Worm (Caenorhabditis elegans) whole organism, mixed stage, embryonic: ENCODE data around the gene cest-5.1.

Experiments
- bed-3 ChIP-seq: fragments of 200-800 bp; sonication (Bioruptor generic); optimal IDR thresholded peaks from 3 replicates; lab custom pipeline; 2018; ENCODE audit warnings: mild to moderate bottlenecking, missing genetic modification characterization, moderate library complexity, missing compliant biosample characterization
- blmp-1 ChIP-seq: fragments of 150-350 bp; optimal IDR thresholded peaks from 2 replicates; lab custom pipeline; 2014; ENCODE audit warnings: missing biosample characterization, missing genetic modification characterization
- ceh-39 ChIP-seq: fragments of 150-350 bp; optimal IDR thresholded peaks from 2 replicates; lab custom pipeline; 2014; ENCODE audit warnings: missing biosample characterization, missing genetic modification characterization
- ceh-43 ChIP-seq: fragments of 200-800 bp; sonication (Bioruptor generic); optimal IDR thresholded peaks from 2 replicates; lab custom pipeline; 2018; ENCODE audit warnings: mild to moderate bottlenecking, missing genetic modification characterization, moderate library complexity, missing compliant biosample characterization
- ceh-83 ChIP-seq: fragments of 200-800 bp; sonication (Bioruptor generic); optimal IDR thresholded peaks from 2 replicates; lab custom pipeline; 2018; ENCODE audit warnings: mild to moderate bottlenecking, missing genetic modification characterization, missing compliant biosample characterization
- cnd-1 ChIP-seq: fragments of 200-800 bp; sonication (Bioruptor generic); optimal IDR thresholded peaks from 2 replicates; lab custom pipeline; 2018; ENCODE audit warnings: mild to moderate bottlenecking, missing genetic modification characterization, missing compliant biosample characterization
- drap-1 ChIP-seq: fragments of 200-800 bp; sonication (Bioruptor generic); optimal IDR thresholded peaks from 3 replicates; lab custom pipeline; 2018; ENCODE audit warnings: mild to moderate bottlenecking, missing genetic modification characterization, missing compliant biosample characterization
- elt-1 ChIP-seq: sonication (generic microtip); optimal IDR thresholded peaks from 2 replicates; lab custom pipeline; 2017; ENCODE audit warnings: missing genetic modification characterization, mild to moderate bottlenecking, missing compliant biosample characterization, antibody characterized with exemption, moderate library complexity, borderline replicate concordance; ENCODE audit not compliant: insufficient read depth
- elt-3 ChIP-seq: fragments of 150-350 bp; optimal IDR thresholded peaks from 2 replicates; lab custom pipeline; 2014; ENCODE audit warnings: missing biosample characterization, missing genetic modification characterization
- hlh-1 ChIP-seq: fragments of 150-350 bp; optimal IDR thresholded peaks from 2 replicates; lab custom pipeline; 2014; ENCODE audit warnings: missing biosample characterization, missing genetic modification reagents, missing genetic modification characterization
- lin-32 ChIP-seq: fragments of 200-800 bp; sonication (Bioruptor generic); optimal IDR thresholded peaks from 2 replicates; lab custom pipeline; 2018; ENCODE audit warnings: mild to moderate bottlenecking, missing genetic modification characterization, missing compliant biosample characterization
- mls-2 ChIP-seq: sonication (generic microtip); optimal IDR thresholded peaks from 2 replicates; lab custom pipeline; 2016; ENCODE audit warnings: mild to moderate bottlenecking, missing genetic modification characterization, moderate library complexity, missing compliant biosample characterization
- nhr-12 ChIP-seq: fragments of 150-350 bp; optimal IDR thresholded peaks from 2 replicates; lab custom pipeline; 2014; ENCODE audit warnings: missing biosample characterization, missing genetic modification characterization
- nhr-237 ChIP-seq: fragments of 150-350 bp; optimal IDR thresholded peaks from 2 replicates; lab custom pipeline; 2014; ENCODE audit warnings: missing biosample characterization, missing genetic modification characterization
- sem-2 ChIP-seq: fragments of 200-800 bp; sonication (Bioruptor generic); optimal IDR thresholded peaks from 2 replicates; lab custom pipeline; 2018; ENCODE audit warnings: mild to moderate bottlenecking, missing genetic modification characterization, missing compliant biosample characterization
- snpc-4 ChIP-seq: fragments of 150-350 bp; optimal IDR thresholded peaks from 2 replicates; lab custom pipeline; 2014; ENCODE audit warnings: missing biosample characterization, missing genetic modification characterization
- sptf-1 ChIP-seq: sonication (generic microtip); optimal IDR thresholded peaks from 2 replicates; lab custom pipeline; 2017; ENCODE audit warnings: mild to moderate bottlenecking, missing genetic modification characterization, moderate library complexity, missing compliant biosample characterization
- tbx-8 ChIP-seq: fragments of 200-800 bp; sonication (Bioruptor generic); optimal IDR thresholded peaks from 2 replicates; lab custom pipeline; 2018; ENCODE audit warnings: mild to moderate bottlenecking, missing genetic modification characterization, moderate library complexity, missing compliant biosample characterization
- unc-120 ChIP-seq: sonication (generic microtip); optimal IDR thresholded peaks from 2 replicates; lab custom pipeline; 2017; ENCODE audit warnings: missing genetic modification characterization, missing compliant biosample characterization; ENCODE audit not compliant: poor library complexity, severe bottlenecking
- unc-39 ChIP-seq: fragments of 150-350 bp; optimal IDR thresholded peaks from 2 replicates; lab custom pipeline; 2014; ENCODE audit warnings: missing biosample characterization, missing genetic modification characterization
- zip-8 ChIP-seq: fragments of 150-350 bp; optimal IDR thresholded peaks from 2 replicates; lab custom pipeline; 2014; ENCODE audit warnings: missing biosample characterization, missing genetic modification characterization
- ztf-11 ChIP-seq: fragments of 150-350 bp; optimal IDR thresholded peaks from 2 replicates; lab custom pipeline; 2014; ENCODE audit warnings: missing biosample characterization, missing genetic modification characterization

cest-5.1 gene

ce11 chrIV:6582604-6583003 is 49.0 kb downstream of the cest-5.1 start, which contains the start of gene odr-8:
odr-8 (minus strand) TSS chrIV:6582704.
- TF ChIP-seq elt-3 (tag; lab: Kevin White, UChicago) (no peak), ceh-43 (GFP tag; lab: Kevin White, UChicago) (no peak), ceh-83 (no peak), ztf-11 (no peak), unc-39 (tag; lab: Kevin White, UChicago) (no peak), ceh-39 (tag; lab: Kevin White, UChicago) (no peak), bed-3 (no peak), elt-1 (tag; lab: Kevin White, UChicago) (no peak), lin-32 (GFP tag; lab: Kevin White, UChicago) (no peak), cnd-1 (tag; lab: Kevin White, UChicago) (no peak), unc-120 (tag; lab: Kevin White, UChicago) (no peak), hlh-1 (tag; lab: Kevin White, UChicago) (no peak), sptf-1 (tag; lab: Kevin White, UChicago) (no peak), snpc-4 (tag; lab: Kevin White, UChicago) (no peak), mls-2 (no peak), sem-2 (GFP tag; lab: Kevin White, UChicago) (no peak)
- TF ChIP-seq, all 35 proteins: peak for 0

- no peak for TF ChIP-seq nhr-12 (tag; lab: Kevin White, UChicago)
- no peak for TF ChIP-seq blmp-1 (tag; lab: Kevin White, UChicago)
- TF ChIP-seq drap-1 (GFP tag; lab: Kevin White, UChicago), result no peak
- no peak for TF ChIP-seq ceh-43 (GFP tag; lab: Kevin White, UChicago)
- TF ChIP-seq lin-32 (GFP tag; lab: Kevin White, UChicago), result no peak
- TF ChIP-seq hlh-1 (tag; lab: Kevin White, UChicago), result no peak
- no peak for TF ChIP-seq ceh-39 (tag; lab: Kevin White, UChicago)
- no peak for TF ChIP-seq sem-2 (GFP tag; lab: Kevin White, UChicago)
- TF ChIP-seq mls-2, result no peak
- TF ChIP-seq zip-8 (tag; lab: Kevin White, UChicago), result no peak
- TF ChIP-seq tbx-8, result no peak
- no peak for TF ChIP-seq nhr-237 (tag; lab: Kevin White, UChicago)
- TF ChIP-seq cnd-1 (tag; lab: Kevin White, UChicago), result no peak
- TF ChIP-seq unc-39 (tag; lab: Kevin White, UChicago), result no peak
- no peak for TF ChIP-seq ceh-83
- no peak for TF ChIP-seq sptf-1 (tag; lab: Kevin White, UChicago)
- TF ChIP-seq elt-3 (tag; lab: Kevin White, UChicago), result no peak
Observed at ce11 chrIV:6581658-6582057, 49.9 kb downstream of the cest-5.1 start.
